Worm (Caenorhabditis elegans) whole organism, L4/young adult: Measurements from ENCODE around the gene Y38E10A.17.

Experiments
- W03F9.2 ChIP-seq: fragments of 150-350 bp; optimal IDR thresholded peaks from 2 replicates; lab custom pipeline; 2014; ENCODE audit warnings: missing biosample characterization, missing genetic modification characterization
- him-1 ChIP-seq: sonication (generic microtip); optimal IDR thresholded peaks from 2 replicates; lab custom pipeline; 2016; ENCODE audit warnings: missing genotype, missing genetic modification reagents, missing genetic modification characterization, missing compliant biosample characterization

- TF ChIP-seq him-1 (tag; lab: Kevin White, UChicago): no peak
- no peak for TF ChIP-seq W03F9.2
Observed at ce11 chrII:12640370-12640769, 5.8 kb upstream of the Y38E10A.17 start, which contains the start of gene nhr-235.
